Worm (Caenorhabditis elegans): ENCODE measurements around the gene rbm-34.

rbm-34 gene

DNA sequence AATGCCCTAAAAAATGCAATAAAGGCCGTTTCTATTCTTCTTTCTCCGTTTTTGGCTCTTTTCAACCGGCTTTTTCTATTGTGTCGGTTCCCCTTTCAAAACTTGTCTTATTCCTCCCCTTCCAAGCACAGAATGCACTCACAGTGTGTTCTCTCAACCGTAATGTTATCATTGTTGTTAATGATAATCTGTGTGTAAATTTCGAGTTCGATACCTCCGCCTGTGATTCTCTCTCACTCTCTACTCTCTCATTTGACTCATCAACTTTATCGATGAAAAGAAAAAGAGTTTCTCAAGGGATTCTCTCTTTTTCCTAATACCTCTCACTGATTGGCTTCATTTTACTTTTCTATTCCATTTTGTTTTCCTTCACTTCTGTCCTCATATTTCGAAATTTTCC is 43.5 kb downstream of the rbm-34 start:
- TF ChIP-seq nhr-11 (tag; optimal IDR thresholded peaks at IDR 0.05) (no peak), R02D3.7 (tag; optimal IDR thresholded peaks at IDR 0.05) (no peak), C34F6.9 (tag; optimal IDR thresholded peaks at IDR 0.05) (peak; percentile 31), lin-39 (tag; optimal IDR thresholded peaks at IDR 0.05) (no peak), blmp-1 (tag; optimal IDR thresholded peaks at IDR 0.05; ENCODE audit: insufficient read depth) (no peak), fos-1 (tag; optimal IDR thresholded peaks at IDR 0.05) (peak; percentile 90), elt-3 (tag; optimal IDR thresholded peaks at IDR 0.05) (no peak), nhr-129 (tag; optimal IDR thresholded peaks at IDR 0.05) (peak; percentile 11), F13H6.1 (tag; optimal IDR thresholded peaks at IDR 0.05) (no peak), nhr-6 (tag; optimal IDR thresholded peaks at IDR 0.05) (no peak), ztf-4 (tag; optimal IDR thresholded peaks at IDR 0.05) (no peak), egl-27 (tag; optimal IDR thresholded peaks at IDR 0.05) (no peak), unc-55 (GFP tag; optimal IDR thresholded peaks at IDR 0.05) (peak; percentile 54)

DNA sequence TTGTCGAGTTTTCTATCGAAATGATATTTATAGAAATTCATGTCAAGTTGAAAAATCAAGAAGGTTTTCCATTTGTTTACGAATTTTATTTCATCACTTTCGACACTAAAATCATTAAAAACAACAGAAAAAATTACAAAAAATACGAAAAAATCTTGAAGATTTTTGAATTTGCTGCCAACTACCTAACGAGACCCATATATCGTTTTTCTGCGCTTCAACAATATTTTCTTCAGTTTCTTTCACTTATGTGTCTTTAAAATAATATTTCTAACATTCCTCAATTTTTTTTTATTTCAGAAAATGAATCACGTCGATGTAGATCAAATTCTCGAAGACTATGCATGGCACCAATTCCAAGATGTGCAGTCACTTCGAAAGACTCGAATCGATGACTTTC is 44.0 kb downstream of the rbm-34 start, which contains the start of gene lin-24:
Gene lin-24, plus strand, starts transcription at position 301 of the 400 bp plus-strand sequence.
- TF ChIP-seq nhr-10 (tag; optimal IDR thresholded peaks at IDR 0.05) (no peak), sma-3 (GFP tag; optimal IDR thresholded peaks at IDR 0.05) (no peak), dmd-4 (tag; optimal IDR thresholded peaks at IDR 0.05) (no peak), ZK546.5 (tag; optimal IDR thresholded peaks at IDR 0.05) (no peak), nhr-21 (tag; optimal IDR thresholded peaks at IDR 0.05) (no peak), lin-11 (tag; optimal IDR thresholded peaks at IDR 0.05) (no peak), ceh-16 (tag; optimal IDR thresholded peaks at IDR 0.05) (no peak), lin-13 (GFP tag; optimal IDR thresholded peaks at IDR 0.05) (no peak), R02D3.7 (tag; optimal IDR thresholded peaks at IDR 0.05) (no peak), snpc-4 (tag; optimal IDR thresholded peaks at IDR 0.05) (no peak)

DNA sequence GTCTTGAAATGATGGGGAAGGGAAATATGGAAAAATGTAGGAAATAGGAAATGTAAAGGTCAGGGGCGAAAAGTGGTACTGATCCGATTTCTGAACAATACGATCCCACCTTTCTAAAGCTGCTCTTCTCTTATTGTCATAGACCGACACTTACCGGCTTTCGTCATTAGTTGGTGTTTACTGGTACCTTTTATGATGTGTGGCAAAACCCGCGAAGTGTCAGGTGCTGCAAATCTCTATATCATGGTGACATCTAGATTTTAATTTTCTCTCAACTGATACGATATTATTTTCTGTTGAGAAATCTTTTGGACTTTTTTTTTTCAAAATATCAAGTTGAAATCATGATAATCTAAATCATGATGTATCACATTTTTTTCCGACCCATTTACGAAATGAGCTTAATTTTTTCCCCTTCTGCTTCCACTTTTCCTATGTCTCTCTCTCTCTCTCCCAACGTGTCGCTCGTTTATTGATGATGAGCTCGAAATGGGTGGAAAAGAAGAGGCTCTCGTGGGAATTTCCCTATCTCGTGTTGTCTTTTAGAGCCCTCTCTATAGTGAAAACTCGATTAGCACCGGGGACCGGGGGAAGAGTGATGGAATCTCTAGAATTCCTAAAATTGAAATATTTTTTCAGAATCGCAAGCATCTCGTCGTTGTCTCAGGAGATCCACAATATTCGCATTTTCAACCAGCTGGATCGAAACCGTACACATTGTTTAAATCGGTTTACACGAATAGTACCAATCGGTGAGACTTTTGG is 46.3 kb downstream of the rbm-34 start:
- no peak for TF ChIP-seq lin-11 (tag; optimal IDR thresholded peaks at IDR 0.05)
- TF ChIP-seq skn-1 (tag; optimal IDR thresholded peaks at IDR 0.05): no peak
- TF ChIP-seq unc-62 (GFP tag; optimal IDR thresholded peaks at IDR 0.05): no peak
- TF ChIP-seq crh-2 (tag; optimal IDR thresholded peaks at IDR 0.05): no peak
- no peak for TF ChIP-seq ceh-16 (tag; optimal IDR thresholded peaks at IDR 0.05)
- TF ChIP-seq ZK546.5 (tag; optimal IDR thresholded peaks at IDR 0.05): no peak
- no peak for TF ChIP-seq nhr-25 (tag; optimal IDR thresholded peaks at IDR 0.05)
- TF ChIP-seq snpc-4 (tag; optimal IDR thresholded peaks at IDR 0.05): peak; percentile 59
- TF ChIP-seq nhr-129 (tag; optimal IDR thresholded peaks at IDR 0.05): peak; percentile 11
- no peak for TF ChIP-seq aly-2 (tag; optimal IDR thresholded peaks at IDR 0.05)
- TF ChIP-seq lsy-2 (tag; optimal IDR thresholded peaks at IDR 0.05): no peak

DNA sequence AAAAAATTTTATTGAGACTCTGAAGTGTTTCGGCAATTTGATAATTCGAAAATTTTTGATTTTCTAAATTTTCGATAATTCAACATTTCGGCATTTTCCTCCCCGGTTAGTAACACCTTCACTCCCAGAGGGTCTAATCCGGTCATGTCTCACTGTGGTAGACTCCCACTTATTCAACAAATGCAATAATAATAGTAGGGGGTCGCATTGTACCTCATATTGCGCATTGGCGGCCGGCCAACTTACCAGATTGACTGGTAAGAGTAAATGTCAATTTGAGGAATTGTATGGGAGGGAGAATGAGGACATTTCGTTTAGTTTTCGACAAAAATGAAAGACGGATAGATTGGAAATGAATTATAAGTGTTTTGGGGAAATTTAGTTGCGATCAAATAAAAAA is 48.6 kb downstream of the rbm-34 start:
- no peak for TF ChIP-seq F13H6.1 (tag; optimal IDR thresholded peaks at IDR 0.05)
- peak; percentile 13 for TF ChIP-seq nhr-129 (tag; optimal IDR thresholded peaks at IDR 0.05)

DNA sequence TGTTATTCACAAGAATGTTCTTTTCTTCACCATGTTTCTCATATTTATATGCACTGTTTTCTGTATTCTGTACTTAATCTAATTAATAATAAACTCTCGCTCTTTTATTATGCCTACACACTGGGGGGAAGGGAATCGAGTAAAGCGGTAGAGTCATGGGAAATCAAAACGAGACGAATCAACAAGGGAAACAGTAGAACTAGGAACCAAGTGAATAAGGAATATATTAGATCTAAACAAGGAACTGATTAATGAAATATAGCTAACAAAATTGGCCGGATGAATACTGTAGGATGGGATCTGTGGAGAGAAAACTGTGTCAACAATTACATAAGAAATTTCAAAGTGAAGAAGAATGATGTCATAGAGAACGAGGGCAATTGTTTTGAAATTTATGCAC is 49.8 kb downstream of the rbm-34 start:
- no peak for TF ChIP-seq lin-39 (tag; optimal IDR thresholded peaks at IDR 0.05)
- TF ChIP-seq nhr-6 (tag; optimal IDR thresholded peaks at IDR 0.05): no peak
- no peak for TF ChIP-seq fos-1 (tag; optimal IDR thresholded peaks at IDR 0.05)
- no peak for TF ChIP-seq nhr-237 (tag; optimal IDR thresholded peaks at IDR 0.05)
- no peak for TF ChIP-seq nhr-77 (tag; optimal IDR thresholded peaks at IDR 0.05)
- no peak for TF ChIP-seq unc-55 (GFP tag; optimal IDR thresholded peaks at IDR 0.05)
- TF ChIP-seq dmd-4 (tag; optimal IDR thresholded peaks at IDR 0.05): no peak
- no peak for TF ChIP-seq blmp-1 (tag; optimal IDR thresholded peaks at IDR 0.05; ENCODE audit: insufficient read depth)
- no peak for TF ChIP-seq unc-39 (tag; optimal IDR thresholded peaks at IDR 0.05)
- TF ChIP-seq lin-11 (tag; optimal IDR thresholded peaks at IDR 0.05): no peak
- no peak for TF ChIP-seq Y55F3AM.14 (GFP tag; optimal IDR thresholded peaks at IDR 0.05)
- no peak for TF ChIP-seq mdl-1 (tag; optimal IDR thresholded peaks at IDR 0.05)
- TF ChIP-seq aly-2 (tag; optimal IDR thresholded peaks at IDR 0.05): no peak

Data from whole organism, L2 larva.